Worm (Caenorhabditis elegans) whole organism, L3 larva: ENCODE measurements around the gene C33H5.2.
A peak's percentile ranks its signal among the peaks of the same experiment; 100 is the strongest.

ENCODE experiments used
- ZK546.5 ChIP-seq: sonication (generic microtip); optimal IDR thresholded peaks from 2 replicates; lab custom pipeline; 2017; ENCODE audit warnings: missing biosample characterization, missing genetic modification characterization
- ama-1 ChIP-seq: fragments of 150-350 bp; optimal IDR thresholded peaks from 2 replicates; lab custom pipeline; 2018
- elt-2 ChIP-seq: sonication (generic microtip); optimal IDR thresholded peaks from 2 replicates; lab custom pipeline; 2016; ENCODE audit warnings: missing genetic modification reagents, mild to moderate bottlenecking, missing genetic modification characterization, missing compliant biosample characterization
- elt-3 ChIP-seq, 3 experiments: fragments of 150-350 bp in 1 of 3; sonication (generic microtip) in 2 of 3; optimal IDR thresholded peaks; 2 replicates in 2 of 3; 4 replicates in 1 of 3; lab custom pipeline; 2014 to 2017; ENCODE audit warnings: missing biosample characterization in 3 of 3, missing genetic modification characterization in 3 of 3
- lsy-12 ChIP-seq: sonication (generic microtip); optimal IDR thresholded peaks from 2 replicates; lab custom pipeline; 2016; ENCODE audit warnings: mild to moderate bottlenecking, missing genetic modification characterization, missing compliant biosample characterization
- mdl-1 ChIP-seq: fragments of 150-350 bp; optimal IDR thresholded peaks from 2 replicates; lab custom pipeline; 2014; ENCODE audit warnings: missing biosample characterization, missing genetic modification characterization
- nhr-76 ChIP-seq: fragments of 150-350 bp; sonication (generic microtip); optimal IDR thresholded peaks from 5 replicates; lab custom pipeline; 2014; ENCODE audit warnings: missing biosample characterization, missing genetic modification characterization
- snpc-4 ChIP-seq: fragments of 150-350 bp; optimal IDR thresholded peaks from 2 replicates; lab custom pipeline; 2014; ENCODE audit warnings: missing biosample characterization, missing genetic modification characterization
- tbx-2 ChIP-seq: sonication (generic microtip); optimal IDR thresholded peaks from 2 replicates; lab custom pipeline; 2016; ENCODE audit warnings: mild to moderate bottlenecking, missing genetic modification characterization, missing compliant biosample characterization
- unc-62 ChIP-seq: fragments of 150-350 bp; sonication (generic microtip); optimal IDR thresholded peaks from 4 replicates; lab custom pipeline; 2014; ENCODE audit warnings: missing biosample characterization, missing genetic modification reagents, missing genetic modification characterization
- ztf-4 ChIP-seq: fragments of 150-350 bp; optimal IDR thresholded peaks from 2 replicates; lab custom pipeline; 2014; ENCODE audit warnings: missing biosample characterization, missing genetic modification characterization

- TF ChIP-seq elt-3 (tag; optimal IDR thresholded peaks at IDR 0.05; lab: Kevin White, UChicago) (no peak), snpc-4 (no peak), ama-1 (lab: Kevin White, UChicago) (no peak), nhr-76 (no peak), elt-2 (tag; lab: Kevin White, UChicago) (peak; percentile 90), ZK546.5 (tag; lab: Kevin White, UChicago) (no peak), tbx-2 (no peak), mdl-1 (tag; lab: Kevin White, UChicago) (no peak), lsy-12 (no peak), unc-62 (GFP tag; lab: Kevin White, UChicago) (no peak), ztf-4 (tag; lab: Kevin White, UChicago) (no peak)
Observed at ce11 chrIV:7844333-7844973, 39.6 kb downstream of the C33H5.2 start.
